Fruit fly (Drosophila melanogaster) whole organism, embryonic: Measurements from ENCODE around the gene CG14695.

Source experiments
- Blimp-1 ChIP-seq: fragments of 200-800 bp; sonication (Bioruptor generic); optimal IDR thresholded peaks from 3 replicates; lab custom pipeline; 2018; ENCODE audit warnings: missing biosample characterization, missing genetic modification characterization, mild to moderate bottlenecking, moderate library complexity, missing genetic modification reagents
- CG10366 ChIP-seq: fragments of 200-800 bp; sonication (Bioruptor generic); IDR thresholded peaks from 2 replicates; pipeline ENCODE4 v1.3.6; 2022; ENCODE audit warnings: missing biosample characterization, missing genetic modification characterization
- CG11085 ChIP-seq: fragments of 200-800 bp; sonication (Bioruptor generic); IDR thresholded peaks from 2 replicates; pipeline ENCODE4 v1.3.6; 2022; ENCODE audit warnings: missing biosample characterization, missing genetic modification characterization
- CG12769 ChIP-seq: fragments of 200-800 bp; sonication (Bioruptor generic); optimal IDR thresholded peaks from 2 replicates; lab custom pipeline; 2019; ENCODE audit warnings: missing biosample characterization, mild to moderate bottlenecking, missing genetic modification characterization, moderate library complexity
- CG12942 ChIP-seq: fragments of 200-800 bp; sonication (Bioruptor generic); optimal IDR thresholded peaks from 3 replicates; lab custom pipeline; 2016; ENCODE audit warnings: missing biosample characterization, missing genetic modification characterization
- CG13775 ChIP-seq: fragments of 200-800 bp; sonication (Bioruptor generic); optimal IDR thresholded peaks from 3 replicates; lab custom pipeline; 2017; ENCODE audit warnings: missing biosample characterization, mild to moderate bottlenecking, missing genetic modification characterization
- CG15479 ChIP-seq: fragments of 200-800 bp; sonication (Bioruptor generic); optimal IDR thresholded peaks from 3 replicates; lab custom pipeline; 2019; ENCODE audit warnings: missing biosample characterization, mild to moderate bottlenecking, missing genetic modification characterization, moderate library complexity
- CG16863 ChIP-seq: fragments of 200-800 bp; sonication (Bioruptor generic); optimal IDR thresholded peaks from 3 replicates; lab custom pipeline; 2016; ENCODE audit warnings: missing biosample characterization, missing genetic modification characterization
- CG17568 ChIP-seq: fragments of 200-800 bp; sonication (Bioruptor generic); optimal IDR thresholded peaks from 2 replicates; lab custom pipeline; 2018; ENCODE audit warnings: missing biosample characterization, mild to moderate bottlenecking, missing genetic modification characterization, moderate library complexity
- CG18619 ChIP-seq: fragments of 200-800 bp; sonication (Bioruptor generic); optimal IDR thresholded peaks from 3 replicates; lab custom pipeline; 2017; ENCODE audit warnings: missing biosample characterization, mild to moderate bottlenecking, missing genetic modification characterization
- CG30403 ChIP-seq: fragments of 200-800 bp; sonication (Bioruptor generic); optimal IDR thresholded peaks from 3 replicates; lab custom pipeline; 2016; ENCODE audit warnings: missing biosample characterization, missing genetic modification characterization
- CG42726 ChIP-seq: fragments of 200-800 bp; sonication (Bioruptor generic); IDR thresholded peaks from 2 replicates; pipeline ENCODE4 v1.3.6; 2022; ENCODE audit warnings: missing biosample characterization, missing genetic modification characterization; ENCODE audit not compliant: partially characterized antibody
- CG6689 ChIP-seq: fragments of 200-800 bp; sonication (Bioruptor generic); IDR thresholded peaks from 2 replicates; pipeline ENCODE4 v1.3.6; 2022; ENCODE audit warnings: missing biosample characterization, missing genetic modification characterization
- CG7271 ChIP-seq: fragments of 200-800 bp; sonication (Bioruptor generic); optimal IDR thresholded peaks from 2 replicates; lab custom pipeline; 2018; ENCODE audit warnings: missing biosample characterization, mild to moderate bottlenecking, missing genetic modification characterization, moderate library complexity
- CG8089 ChIP-seq: fragments of 200-800 bp; sonication (Bioruptor generic); optimal IDR thresholded peaks from 3 replicates; lab custom pipeline; 2016; ENCODE audit warnings: missing biosample characterization, missing genetic modification characterization
- CG9727 ChIP-seq: fragments of 200-800 bp; sonication (Bioruptor generic); optimal IDR thresholded peaks from 3 replicates; lab custom pipeline; 2017; ENCODE audit warnings: missing biosample characterization, mild to moderate bottlenecking, missing genetic modification characterization
- CG9876 ChIP-seq: fragments of 200-800 bp; sonication (Bioruptor generic); optimal IDR thresholded peaks from 2 replicates; lab custom pipeline; 2016; ENCODE audit warnings: missing biosample characterization, missing genetic modification characterization
- Fer1 ChIP-seq: fragments of 200-800 bp; sonication (Bioruptor generic); optimal IDR thresholded peaks from 2 replicates; lab custom pipeline; 2017; ENCODE audit warnings: missing biosample characterization, mild to moderate bottlenecking, missing genetic modification characterization
- Gug ChIP-seq: fragments of 200-800 bp; sonication (Bioruptor generic); IDR thresholded peaks from 4 replicates; pipeline ENCODE4 v1.3.6; 2022; ENCODE audit warnings: missing biosample characterization, missing genetic modification characterization
- Hand ChIP-seq: fragments of 200-800 bp; sonication (Bioruptor generic); optimal IDR thresholded peaks from 2 replicates; lab custom pipeline; 2017; ENCODE audit warnings: mild to moderate bottlenecking, missing biosample characterization, missing genetic modification reagents, missing genetic modification characterization
- Meics ChIP-seq: fragments of 200-800 bp; sonication (Bioruptor generic); optimal IDR thresholded peaks from 2 replicates; lab custom pipeline; 2017; ENCODE audit warnings: missing biosample characterization, mild to moderate bottlenecking, missing genetic modification characterization
- Myb ChIP-seq: fragments of 200-800 bp; sonication (Bioruptor generic); optimal IDR thresholded peaks from 2 replicates; lab custom pipeline; 2016; ENCODE audit warnings: missing biosample characterization, missing genetic modification characterization
- Sox102F ChIP-seq: fragments of 200-800 bp; sonication (Bioruptor generic); optimal IDR thresholded peaks from 2 replicates; lab custom pipeline; 2018; ENCODE audit warnings: missing biosample characterization, mild to moderate bottlenecking, missing genetic modification characterization, moderate library complexity
- Xbp1 ChIP-seq: fragments of 200-800 bp; sonication (Bioruptor generic); optimal IDR thresholded peaks from 3 replicates; lab custom pipeline; 2016; ENCODE audit warnings: missing biosample characterization, mild to moderate bottlenecking, missing genetic modification characterization
- al ChIP-seq: fragments of 200-800 bp; sonication (Bioruptor generic); IDR thresholded peaks from 2 replicates; pipeline ENCODE4 v1.3.6; 2022; ENCODE audit warnings: missing biosample characterization, missing genetic modification characterization
- ara ChIP-seq: fragments of 200-800 bp; sonication (Bioruptor generic); IDR thresholded peaks from 2 replicates; pipeline ENCODE4 v1.3.6; 2022; ENCODE audit warnings: missing biosample characterization, missing genetic modification characterization
- az2 ChIP-seq: fragments of 200-800 bp; sonication (Bioruptor generic); optimal IDR thresholded peaks from 3 replicates; lab custom pipeline; 2016; ENCODE audit warnings: missing biosample characterization, missing genetic modification characterization
- cg ChIP-seq: fragments of 200-800 bp; sonication (Bioruptor generic); optimal IDR thresholded peaks from 3 replicates; lab custom pipeline; 2019; ENCODE audit warnings: missing biosample characterization, mild to moderate bottlenecking, missing genetic modification characterization, moderate library complexity
- corto ChIP-seq: fragments of 200-800 bp; sonication (Bioruptor generic); optimal IDR thresholded peaks from 2 replicates; lab custom pipeline; 2016; ENCODE audit warnings: missing biosample characterization, mild to moderate bottlenecking, missing genetic modification characterization, moderate library complexity
- danr ChIP-seq: fragments of 200-800 bp; sonication (Bioruptor generic); IDR thresholded peaks from 2 replicates; pipeline ENCODE4 v1.3.6; 2022; ENCODE audit warnings: missing biosample characterization, missing genetic modification characterization
- dimm ChIP-seq: fragments of 200-800 bp; sonication (Bioruptor generic); IDR thresholded peaks from 2 replicates; pipeline ENCODE4 v1.3.6; 2022; ENCODE audit warnings: missing biosample characterization, missing genetic modification characterization
- disco-r ChIP-seq: fragments of 200-800 bp; sonication (Bioruptor generic); optimal IDR thresholded peaks from 2 replicates; lab custom pipeline; 2016; ENCODE audit warnings: missing biosample characterization, missing genetic modification characterization
- fru ChIP-seq: fragments of >200 bp; optimal IDR thresholded peaks from 2 replicates; lab custom pipeline; 2017
- ftz-f1 ChIP-seq: fragments of 200-800 bp; sonication (Bioruptor generic); optimal IDR thresholded peaks from 2 replicates; lab custom pipeline; 2016; ENCODE audit warnings: missing biosample characterization, missing genetic modification characterization
- gcm2 ChIP-seq: fragments of 200-800 bp; sonication (Bioruptor generic); optimal IDR thresholded peaks from 2 replicates; lab custom pipeline; 2016; ENCODE audit warnings: missing biosample characterization, missing genetic modification characterization
- gt ChIP-seq: fragments of 200-800 bp; sonication (Bioruptor generic); IDR thresholded peaks from 2 replicates; pipeline ENCODE4 v1.3.6; 2022; ENCODE audit warnings: missing biosample characterization, missing genetic modification characterization
- lola ChIP-seq, 3 experiments: fragments of >200 bp in 2 of 3; fragments of 200-800 bp in 1 of 3; sonication (Bioruptor generic) in 1 of 3; optimal IDR thresholded peaks; 2 replicates each; lab custom pipeline; 2017 to 2019; ENCODE audit warnings: missing biosample characterization in 3 of 3, missing genetic modification characterization in 3 of 3, mild to moderate bottlenecking in 1 of 3, moderate library complexity in 1 of 3
- maf-S ChIP-seq: fragments of 200-800 bp; sonication (Bioruptor generic); optimal IDR thresholded peaks from 2 replicates; lab custom pipeline; 2016; ENCODE audit warnings: missing biosample characterization, missing genetic modification characterization
- mirr ChIP-seq: fragments of 200-800 bp; sonication (Bioruptor generic); optimal IDR thresholded peaks from 3 replicates; lab custom pipeline; 2018; ENCODE audit warnings: missing biosample characterization, mild to moderate bottlenecking, missing genetic modification characterization
- nerfin-2 ChIP-seq: fragments of 200-800 bp; sonication (Bioruptor generic); IDR thresholded peaks from 2 replicates; pipeline ENCODE4 v1.3.6; 2022; ENCODE audit warnings: missing biosample characterization, missing genetic modification characterization; ENCODE audit not compliant: partially characterized antibody
- oc ChIP-seq: fragments of 200-800 bp; sonication (Bioruptor generic); optimal IDR thresholded peaks from 2 replicates; lab custom pipeline; 2018; ENCODE audit warnings: missing biosample characterization, mild to moderate bottlenecking, missing genetic modification characterization, moderate library complexity
- pan ChIP-seq, 4 experiments: fragments of >200 bp in 3 of 4; fragments of 200-800 bp in 1 of 4; sonication (Bioruptor generic) in 1 of 4; optimal IDR thresholded peaks in 3 of 4; IDR thresholded peaks in 1 of 4; 2 replicates each; pipeline versions ENCODE4 v1.3.6 to Lab custom; 2017 to 2022; ENCODE audit warnings: missing biosample characterization in 2 of 4, missing genetic modification characterization in 2 of 4, mixed read lengths in 1 of 4
- pb ChIP-seq: fragments of 200-800 bp; sonication (Bioruptor generic); optimal IDR thresholded peaks from 3 replicates; lab custom pipeline; 2016; ENCODE audit warnings: missing biosample characterization, missing genetic modification characterization
- repo ChIP-seq: fragments of 200-800 bp; sonication (Bioruptor generic); optimal IDR thresholded peaks from 2 replicates; lab custom pipeline; 2016; ENCODE audit warnings: missing biosample characterization, missing genetic modification characterization
- sim ChIP-seq: fragments of 200-800 bp; sonication (Bioruptor generic); IDR thresholded peaks from 2 replicates; pipeline ENCODE4 v1.3.6; 2022; ENCODE audit warnings: missing biosample characterization, missing genetic modification characterization
- slou ChIP-seq: fragments of 200-800 bp; sonication (Bioruptor generic); optimal IDR thresholded peaks from 3 replicates; lab custom pipeline; 2016; ENCODE audit warnings: missing biosample characterization, missing genetic modification characterization
- wdn ChIP-seq: fragments of 200-800 bp; sonication (Bioruptor generic); IDR thresholded peaks from 2 replicates; pipeline ENCODE4 v1.3.6; 2022; ENCODE audit warnings: missing biosample characterization, missing genetic modification characterization
- wor ChIP-seq: fragments of 200-800 bp; sonication (Bioruptor generic); IDR thresholded peaks from 2 replicates; pipeline ENCODE4 v1.3.6; 2022; ENCODE audit warnings: missing biosample characterization, missing genetic modification characterization

CG14695 gene

dm6 chr3R:10886462-10887315 is 7.6 kb upstream of the CG14695 start (continued):
- TF ChIP-seq CG18619 (GFP tag; lab: Kevin White, UChicago), result peak; percentile 90
- TF ChIP-seq pb (GFP tag; lab: Kevin White, UChicago), result peak; percentile 67
- peak; percentile 89 for TF ChIP-seq Sox102F (GFP tag; lab: Kevin White, UChicago)
- TF ChIP-seq CG9876, result peak; percentile 25
- peak; percentile 14 for TF ChIP-seq CG7271 (tag; lab: Kevin White, UChicago)
- TF ChIP-seq dimm (GFP tag; lab: Robert Waterston, UW), result peak; percentile 50; the same call in 1 of the 2 replicates
- TF ChIP-seq al, result peak; percentile 74
- peak; percentile 87 for TF ChIP-seq slou (GFP tag; lab: Kevin White, UChicago)
- TF ChIP-seq Xbp1, result peak; percentile 88
- TF ChIP-seq repo, result peak; percentile 69
- peak; percentile 94 for TF ChIP-seq CG30403
- TF ChIP-seq Gug (GFP tag; lab: Robert Waterston, UW), result peak; percentile 42; the same call in 3 of the 4 replicates
- peak; percentile 69 for TF ChIP-seq CG12942
- peak; percentile 88 for TF ChIP-seq oc
- peak; percentile 93 for TF ChIP-seq cg (GFP tag; lab: Kevin White, UChicago)
- TF ChIP-seq wdn (GFP tag; lab: Robert Waterston, UW), result peak; percentile 91
- peak; percentile 81 for TF ChIP-seq danr (GFP tag; lab: Robert Waterston, UW)
- TF ChIP-seq sim (GFP tag; lab: Robert Waterston, UW), result no peak
- peak; percentile 77 for TF ChIP-seq ara (GFP tag; lab: Robert Waterston, UW)
- TF ChIP-seq CG13775 (GFP tag; lab: Kevin White, UChicago), result peak; percentile 89
- TF ChIP-seq CG11085 (GFP tag; lab: Robert Waterston, UW), result peak; percentile 79; the same call in 1 of the 2 replicates
- TF ChIP-seq Myb (GFP tag; lab: Kevin White, UChicago), result peak; percentile 58
- no peak for TF ChIP-seq pan (optimal IDR thresholded peaks at IDR 0.05; lab: Kevin White, UChicago)
- TF ChIP-seq pan (GFP tag; optimal IDR thresholded peaks at IDR 0.05 in 1 of 2, IDR thresholded peaks at IDR 0.05 in 1 of 2), result peak in 1 of 2 experiments; percentile 82
- peak; percentile 83 for TF ChIP-seq disco-r (GFP tag; lab: Kevin White, UChicago)
- peak; percentile 58 for TF ChIP-seq mirr (GFP tag; lab: Kevin White, UChicago)
- TF ChIP-seq gcm2, result peak; percentile 48
- peak; percentile 85 for TF ChIP-seq Blimp-1 (GFP tag; lab: Kevin White, UChicago)
- TF ChIP-seq ftz-f1, result peak; percentile 58
- TF ChIP-seq CG8089, result peak; percentile 78
- peak; percentile 87 for TF ChIP-seq CG6689 (GFP tag; lab: Robert Waterston, UW)
- TF ChIP-seq CG42726 (GFP tag; lab: Robert Waterston, UW), result no peak
- TF ChIP-seq CG10366 (GFP tag; lab: Robert Waterston, UW), result peak; percentile 85
- TF ChIP-seq Fer1 (GFP tag; lab: Kevin White, UChicago), result peak; percentile 97
- peak; percentile 87 for TF ChIP-seq wor (GFP tag; lab: Robert Waterston, UW)
- TF ChIP-seq gt (GFP tag; lab: Robert Waterston, UW), result peak; percentile 56; the same call in 1 of the 2 replicates
- peak; percentile 81 for TF ChIP-seq CG17568 (GFP tag; lab: Kevin White, UChicago)
- peak; percentile 86 for TF ChIP-seq az2
- peak; percentile 94 for TF ChIP-seq Hand
- TF ChIP-seq lola (GFP tag; optimal IDR thresholded peaks at IDR 0.05; lab: Kevin White, UChicago), result peak in 1 of 3 experiments; percentile 86
- peak; percentile 89 for TF ChIP-seq CG9727 (GFP tag; lab: Kevin White, UChicago)
- no peak for TF ChIP-seq fru
- peak; percentile 94 for TF ChIP-seq Meics (GFP tag; lab: Kevin White, UChicago)
- peak; percentile 98 for TF ChIP-seq CG12769
- peak; percentile 80 for TF ChIP-seq CG16863 (GFP tag; lab: Kevin White, UChicago)
- peak; percentile 82 for TF ChIP-seq maf-S
- no peak for TF ChIP-seq CG15479 (GFP tag; lab: Kevin White, UChicago)
- TF ChIP-seq nerfin-2 (GFP tag; lab: Robert Waterston, UW), result 0 out of 2 replicates have a peak, but pooled peaks have one; percentile 28
- peak; percentile 80 for TF ChIP-seq corto (GFP tag; lab: Kevin White, UChicago)
